Worm (Caenorhabditis elegans) whole organism, early embryonic: ENCODE data around the gene C29E4.15.
"Not testable (repeated sequence)": the region's sequence is repeated elsewhere in the genome, so short reads cannot be mapped to it uniquely, and the experiment has no call there.

ENCODE experiments used
- ama-1 ChIP-seq: fragments of 150-350 bp; optimal IDR thresholded peaks from 2 replicates; lab custom pipeline; 2014
- ceh-13 ChIP-seq: fragments of 200-800 bp; sonication (Bioruptor generic); optimal IDR thresholded peaks from 2 replicates; lab custom pipeline; 2018; ENCODE audit warnings: mild to moderate bottlenecking, missing genetic modification characterization, missing compliant biosample characterization
- tbx-11 ChIP-seq: fragments of 200-800 bp; sonication (Bioruptor generic); IDR thresholded peaks from 2 replicates; pipeline ENCODE4 v1.3.6; 2022; ENCODE audit warnings: missing genetic modification characterization, missing compliant biosample characterization

ce11 chrIII:7962641-7963040, 10.2 kb downstream of the C29E4.15 start, which contains the start of gene F54H12.4:
- TF ChIP-seq tbx-11; ceh-13 (GFP tag; lab: Kevin White, UChicago); ama-1: not testable (repeated sequence)
